Worm (Caenorhabditis elegans): ENCODE measurements around the gene F17C11.22.

ce11 chrV:10938739-10939138 is 31.2 kb downstream of the F17C11.22 start, which contains the start of gene F17C11.11:
- no peak for TF ChIP-seq dpl-1 (GFP tag; optimal IDR thresholded peaks at IDR 0.05)
- TF ChIP-seq daf-12 (tag; optimal IDR thresholded peaks at IDR 0.05) = no peak
- TF ChIP-seq nhr-237 (tag; optimal IDR thresholded peaks at IDR 0.05) = no peak
- no peak for TF ChIP-seq F10B5.3 (tag; optimal IDR thresholded peaks at IDR 0.05)
- no peak for TF ChIP-seq nhr-11 (tag; optimal IDR thresholded peaks at IDR 0.05)
- no peak for TF ChIP-seq pqm-1 (tag; optimal IDR thresholded peaks at IDR 0.05)
- no peak for TF ChIP-seq unc-62 (GFP tag; optimal IDR thresholded peaks at IDR 0.05 in 1 of 2)
- TF ChIP-seq unc-62 (tag; optimal IDR thresholded peaks at IDR 0.05) = no peak
- no peak for TF ChIP-seq ZK337.2 (GFP tag; IDR thresholded peaks at IDR 0.05)
- TF ChIP-seq ama-1 (optimal IDR thresholded peaks at IDR 0.05) = no peak
- TF ChIP-seq mep-1 (tag; optimal IDR thresholded peaks at IDR 0.05) = no peak
- no peak; the same call in 1 of the 2 replicates for TF ChIP-seq pha-4 (GFP tag; IDR thresholded peaks at IDR 0.05)
- TF ChIP-seq pha-4 (tag; optimal IDR thresholded peaks at IDR 0.05) = no peak
- no peak for TF ChIP-seq lsy-2 (tag; optimal IDR thresholded peaks at IDR 0.05)
- TF ChIP-seq T20F7.1 (GFP tag; optimal IDR thresholded peaks at IDR 0.05) = no peak

All from whole organism, L4 larva.